Worm (Caenorhabditis elegans): Measurements from ENCODE around the gene clpp-1.

clpp-1 gene

ce11 chrII:10316119-10316518 is 13.5 kb upstream of the clpp-1 start, which contains the start of gene gcy-5:
gcy-5 (minus strand) TSS chrII:10316219.
- TF ChIP-seq pqm-1 (tag; optimal IDR thresholded peaks at IDR 0.05) (no peak), elt-3 (tag; optimal IDR thresholded peaks at IDR 0.05) (no peak), nhr-23 (tag; optimal IDR thresholded peaks at IDR 0.05) (no peak), ama-1 (optimal IDR thresholded peaks at IDR 0.05) (no peak), ZK546.5 (tag; optimal IDR thresholded peaks at IDR 0.05) (no peak), hmg-11 (tag; optimal IDR thresholded peaks at IDR 0.05) (no peak), snpc-4 (tag; optimal IDR thresholded peaks at IDR 0.05) (no peak), mml-1 (tag; optimal IDR thresholded peaks at IDR 0.05) (no peak), nhr-25 (tag; optimal IDR thresholded peaks at IDR 0.05) (no peak), unc-39 (tag; optimal IDR thresholded peaks at IDR 0.05) (no peak), eor-1 (tag; optimal IDR thresholded peaks at IDR 0.05) (no peak), jun-1 (tag; optimal IDR thresholded peaks at IDR 0.05) (no peak), ztf-4 (tag; optimal IDR thresholded peaks at IDR 0.05) (no peak), ceh-82 (tag; optimal IDR thresholded peaks at IDR 0.05) (no peak)

- TF ChIP-seq unc-39 (tag; optimal IDR thresholded peaks at IDR 0.05), result no peak
- TF ChIP-seq nhr-77 (tag; optimal IDR thresholded peaks at IDR 0.05), result no peak
- TF ChIP-seq ceh-16 (tag; optimal IDR thresholded peaks at IDR 0.05), result no peak
- TF ChIP-seq nhr-237 (tag; optimal IDR thresholded peaks at IDR 0.05), result no peak
- TF ChIP-seq nhr-12 (tag; optimal IDR thresholded peaks at IDR 0.05), result no peak
- no peak for TF ChIP-seq pha-4 (tag; optimal IDR thresholded peaks at IDR 0.05)
- TF ChIP-seq ceh-28 (tag; optimal IDR thresholded peaks at IDR 0.05), result no peak
- TF ChIP-seq elt-3 (tag; optimal IDR thresholded peaks at IDR 0.05), result no peak
- TF ChIP-seq jun-1 (tag; optimal IDR thresholded peaks at IDR 0.05), result no peak
- TF ChIP-seq unc-62 (GFP tag; optimal IDR thresholded peaks at IDR 0.05), result no peak
- TF ChIP-seq nhr-67 (tag; optimal IDR thresholded peaks at IDR 0.05), result no peak
- TF ChIP-seq lsy-12 (tag; optimal IDR thresholded peaks at IDR 0.05), result no peak
- TF ChIP-seq lin-15B (tag; optimal IDR thresholded peaks at IDR 0.05), result no peak
- TF ChIP-seq nhr-25 (tag; optimal IDR thresholded peaks at IDR 0.05), result no peak
- TF ChIP-seq ceh-9 (tag; optimal IDR thresholded peaks at IDR 0.05), result no peak
- TF ChIP-seq ZK546.5 (tag; optimal IDR thresholded peaks at IDR 0.05), result no peak
- no peak for TF ChIP-seq sea-2 (GFP tag; optimal IDR thresholded peaks at IDR 0.05)
Measured at ce11 chrII:10315252-10315651, 12.6 kb upstream of the clpp-1 start, which contains the start of gene idpp-8. idpp-8 (plus strand) TSS chrII:10315552.

- no peak for TF ChIP-seq snpc-4 (tag; optimal IDR thresholded peaks at IDR 0.05)
- TF ChIP-seq nhr-25 (tag; optimal IDR thresholded peaks at IDR 0.05), result peak; percentile 28
Measured at ce11 chrII:10311973-10312372, 9.3 kb upstream of the clpp-1 start, which contains the start of gene srlf-34. srlf-34 (plus strand) TSS chrII:10312293.

- TF ChIP-seq jun-1 (tag; optimal IDR thresholded peaks at IDR 0.05), result no peak
- no peak for TF ChIP-seq sea-2 (GFP tag; optimal IDR thresholded peaks at IDR 0.05)
- TF ChIP-seq lsy-12 (tag; optimal IDR thresholded peaks at IDR 0.05), result no peak
- TF ChIP-seq ZK546.5 (tag; optimal IDR thresholded peaks at IDR 0.05), result no peak
- TF ChIP-seq nhr-43 (tag; optimal IDR thresholded peaks at IDR 0.05; ENCODE audit: poor library complexity, severe bottlenecking), result no peak
- TF ChIP-seq ceh-9 (tag; optimal IDR thresholded peaks at IDR 0.05), result no peak
- no peak for TF ChIP-seq daf-12 (tag; optimal IDR thresholded peaks at IDR 0.05)
Measured at ce11 chrII:10309337-10309736, 6.7 kb upstream of the clpp-1 start, which contains the start of gene ZK970.8. ZK970.8 (plus strand) TSS chrII:10309637.

- TF ChIP-seq elt-1 (tag; optimal IDR thresholded peaks at IDR 0.05) (no peak), nhr-28 (tag; optimal IDR thresholded peaks at IDR 0.05) (no peak), zag-1 (tag; optimal IDR thresholded peaks at IDR 0.05) (no peak), tbx-2 (tag; optimal IDR thresholded peaks at IDR 0.05) (no peak), R02D3.7 (tag; optimal IDR thresholded peaks at IDR 0.05) (no peak), nhr-67 (tag; optimal IDR thresholded peaks at IDR 0.05) (no peak), nhr-23 (tag; optimal IDR thresholded peaks at IDR 0.05) (no peak), fkh-10 (GFP tag; optimal IDR thresholded peaks at IDR 0.05) (no peak), nhr-76 (tag; optimal IDR thresholded peaks at IDR 0.05) (no peak), pha-4 (tag; optimal IDR thresholded peaks at IDR 0.05) (no peak), lin-15B (tag; optimal IDR thresholded peaks at IDR 0.05) (no peak), ztf-11 (tag; optimal IDR thresholded peaks at IDR 0.05) (no peak), ama-1 (optimal IDR thresholded peaks at IDR 0.05) (no peak), unc-62 (GFP tag; optimal IDR thresholded peaks at IDR 0.05) (no peak), snpc-4 (tag; optimal IDR thresholded peaks at IDR 0.05) (no peak)
Measured at ce11 chrII:10308726-10309125, 6.1 kb upstream of the clpp-1 start, which contains the start of gene gcy-4. gcy-4 (minus strand) TSS chrII:10308826.

All from whole organism, L3 larva.